Fruit fly (Drosophila melanogaster) whole organism, pupa: ENCODE data around the gene Strump.

ENCODE experiments used
- CG10348 ChIP-seq: fragments of 200-800 bp; sonication (Bioruptor generic); IDR thresholded peaks from 2 replicates; pipeline ENCODE4 v1.3.6; 2022; ENCODE audit warnings: missing biosample characterization, missing genetic modification characterization
- CG12605 ChIP-seq: fragments of 200-800 bp; sonication (Bioruptor generic); IDR thresholded peaks from 2 replicates; pipeline ENCODE4 v1.3.6; 2022; ENCODE audit warnings: missing biosample characterization, missing genetic modification characterization
- CG15710 ChIP-seq: fragments of 200-800 bp; sonication (Bioruptor generic); optimal IDR thresholded peaks from 2 replicates; lab custom pipeline; 2018; ENCODE audit warnings: missing biosample characterization, mild to moderate bottlenecking, missing genetic modification characterization, moderate library complexity
- CG34367 ChIP-seq: fragments of 200-800 bp; sonication (Bioruptor generic); optimal IDR thresholded peaks from 2 replicates; lab custom pipeline; 2018; ENCODE audit warnings: missing biosample characterization, mild to moderate bottlenecking, missing genetic modification characterization
- CG4496 ChIP-seq: fragments of 200-800 bp; sonication (Bioruptor generic); IDR thresholded peaks from 3 replicates; pipeline ENCODE4 v1.3.6; 2022; ENCODE audit warnings: missing biosample characterization, missing genetic modification characterization
- CG9948 ChIP-seq: fragments of 200-800 bp; sonication (Bioruptor generic); optimal IDR thresholded peaks from 2 replicates; lab custom pipeline; 2018; ENCODE audit warnings: missing biosample characterization, mild to moderate bottlenecking, missing genetic modification characterization, moderate library complexity
- EcR ChIP-seq: fragments of 200-800 bp; sonication (Bioruptor generic); optimal IDR thresholded peaks from 3 replicates; lab custom pipeline; 2019; ENCODE audit warnings: missing biosample characterization, missing genetic modification characterization, mild to moderate bottlenecking, moderate library complexity, missing genetic modification reagents
- Pif1A ChIP-seq: fragments of 200-800 bp; sonication (Bioruptor generic); optimal IDR thresholded peaks from 3 replicates; lab custom pipeline; 2016; ENCODE audit warnings: missing biosample characterization, missing genetic modification characterization
- Snoo ChIP-seq: fragments of 200-800 bp; sonication (Bioruptor generic); optimal IDR thresholded peaks from 3 replicates; lab custom pipeline; 2017; ENCODE audit warnings: missing biosample characterization, mild to moderate bottlenecking, missing genetic modification characterization, inconsistent platforms
- rn ChIP-seq: fragments of 200-800 bp; sonication (Bioruptor generic); IDR thresholded peaks from 2 replicates; pipeline ENCODE4 v1.3.6; 2022; ENCODE audit warnings: missing biosample characterization, missing genetic modification characterization

- TF ChIP-seq CG15710 (tag; lab: Kevin White, UChicago) (no peak), rn (GFP tag; lab: Robert Waterston, UW) (no peak), CG9948 (tag; lab: Kevin White, UChicago) (no peak), Snoo (tag; lab: Kevin White, UChicago) (no peak), Pif1A (GFP tag; lab: Kevin White, UChicago) (no peak), CG12605 (GFP tag; lab: Robert Waterston, UW) (no peak), CG10348 (GFP tag; lab: Robert Waterston, UW) (no peak), CG4496 (GFP tag; lab: Robert Waterston, UW) (no peak), EcR (GFP tag; lab: Kevin White, UChicago) (no peak), CG34367 (tag; lab: Kevin White, UChicago) (no peak)
Measured at dm6 chr3L:16171280-16171679, 49.5 kb downstream of the Strump start, which contains the start of gene CG33795.
